Worm (Caenorhabditis elegans) whole organism, early embryonic: ENCODE results near the gene his-31.

ENCODE experiments used
- F13C5.2 ChIP-seq: sonication (generic microtip); optimal IDR thresholded peaks from 2 replicates; lab custom pipeline; 2017; ENCODE audit warnings: mild to moderate bottlenecking, missing genetic modification characterization, inconsistent platforms, missing compliant biosample characterization
- aly-1 ChIP-seq: sonication (generic microtip); optimal IDR thresholded peaks from 2 replicates; lab custom pipeline; 2016; ENCODE audit warnings: missing genetic modification characterization, missing compliant biosample characterization
- ama-1 ChIP-seq: fragments of 150-350 bp; optimal IDR thresholded peaks from 2 replicates; lab custom pipeline; 2014
- ets-7 ChIP-seq: sonication (generic microtip); optimal IDR thresholded peaks from 2 replicates; lab custom pipeline; 2016; ENCODE audit warnings: missing genotype, missing genetic modification characterization, missing compliant biosample characterization
- flt-1 ChIP-seq: fragments of 200-800 bp; sonication (Bioruptor generic); IDR thresholded peaks from 2 replicates; pipeline ENCODE4 v1.3.6; 2022; ENCODE audit warnings: missing genetic modification characterization, missing compliant biosample characterization
- pes-1 ChIP-seq: fragments of 200-800 bp; sonication (Bioruptor generic); IDR thresholded peaks from 2 replicates; pipeline ENCODE4 v1.3.6; 2022; ENCODE audit warnings: missing genetic modification reagents, missing genetic modification characterization, missing compliant biosample characterization
- scrt-1 ChIP-seq: fragments of 200-800 bp; sonication (Bioruptor generic); IDR thresholded peaks from 2 replicates; pipeline ENCODE4 v1.3.6; 2022; ENCODE audit warnings: missing genetic modification characterization, missing compliant biosample characterization
- tbx-11 ChIP-seq: fragments of 200-800 bp; sonication (Bioruptor generic); IDR thresholded peaks from 2 replicates; pipeline ENCODE4 v1.3.6; 2022; ENCODE audit warnings: missing genetic modification characterization, missing compliant biosample characterization
- tbx-37 ChIP-seq: fragments of 200-800 bp; sonication (Bioruptor generic); conservative IDR thresholded peaks from 2 replicates; pipeline ENCODE4 v1.3.6; 2022; ENCODE audit warnings: missing genetic modification reagents, missing genetic modification characterization, missing compliant biosample characterization

ce11 chrIV:8379683-8380082 lies 45.9 kb upstream of the his-31 start, which contains the start of gene praf-3:
- TF ChIP-seq ets-7 (tag; lab: Kevin White, UChicago) (no peak), ama-1 (lab: Kevin White, UChicago) (no peak), tbx-37 (GFP tag; lab: Robert Waterston, UW) (no peak), pes-1 (GFP tag; lab: Robert Waterston, UW) (no peak), scrt-1 (GFP tag; lab: Robert Waterston, UW) (no peak), aly-1 (tag; lab: Kevin White, UChicago) (no peak), flt-1 (GFP tag; lab: Robert Waterston, UW) (no peak), tbx-11 (GFP tag; lab: Robert Waterston, UW) (no peak), F13C5.2 (tag; lab: Kevin White, UChicago) (no peak)
